Fruit fly (Drosophila melanogaster): Measurements from ENCODE around the gene geko.

geko gene

DNA sequence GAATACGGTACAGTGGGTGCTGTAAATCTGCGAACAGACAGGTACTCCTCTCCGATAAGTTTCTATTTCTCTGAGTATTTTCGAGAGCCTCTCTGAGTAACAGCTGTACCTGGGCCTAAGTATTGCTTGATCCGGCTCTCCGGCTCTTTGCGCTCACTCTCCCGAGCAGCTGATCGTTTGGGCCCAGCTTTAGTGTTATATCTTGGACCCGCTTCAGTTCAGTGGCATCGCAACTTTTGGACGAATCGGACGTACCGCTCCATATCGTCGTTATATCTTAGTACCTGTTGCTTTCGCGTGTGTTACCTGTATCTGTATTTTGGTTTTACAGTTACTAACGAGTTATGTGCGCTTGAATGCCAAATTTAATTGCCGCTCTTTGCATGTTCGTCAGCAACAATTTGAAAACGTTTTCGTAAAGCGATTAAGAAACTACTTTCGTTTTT, at the start of gene geko:
Gene geko (plus strand): TSS at position 219 of the 446 bp plus-strand sequence.
- TF ChIP-seq Dif (GFP tag; optimal IDR thresholded peaks at IDR 0.05; ENCODE audit: partially characterized antibody), result peak; percentile 83
- TF ChIP-seq dl (GFP tag; optimal IDR thresholded peaks at IDR 0.05; ENCODE audit: insufficient read depth in 1 of 2, partially characterized antibody in 2 of 2), result peak; percentile 14 to 63
- TF ChIP-seq dmrt93B (GFP tag; optimal IDR thresholded peaks at IDR 0.05), result no peak
- TF ChIP-seq Sp1 (GFP tag; optimal IDR thresholded peaks at IDR 0.05), result no peak
- TF ChIP-seq brk (GFP tag; optimal IDR thresholded peaks at IDR 0.05), result no peak
- peak; percentile 10 for TF ChIP-seq fru (GFP tag; optimal IDR thresholded peaks at IDR 0.05)
- no peak for TF ChIP-seq Hr83 (GFP tag; optimal IDR thresholded peaks at IDR 0.05; ENCODE audit: poor library complexity, severe bottlenecking)
- TF ChIP-seq ey (GFP tag; optimal IDR thresholded peaks at IDR 0.05), result no peak
- no peak for TF ChIP-seq rgr (GFP tag; optimal IDR thresholded peaks at IDR 0.05)
- peak; percentile 10 for TF ChIP-seq Hnf4 (GFP tag; optimal IDR thresholded peaks at IDR 0.05)
- TF ChIP-seq h (GFP tag; optimal IDR thresholded peaks at IDR 0.05), result no peak
- TF ChIP-seq OdsH (GFP tag; optimal IDR thresholded peaks at IDR 0.05), result no peak
- no peak for TF ChIP-seq CG32264 (GFP tag; optimal IDR thresholded peaks at IDR 0.05)
- TF ChIP-seq Vsx2 (GFP tag; optimal IDR thresholded peaks at IDR 0.05; ENCODE audit: partially characterized antibody), result no peak
- TF ChIP-seq tai (GFP tag; optimal IDR thresholded peaks at IDR 0.05), result peak; percentile 54
- TF ChIP-seq N (GFP tag; optimal IDR thresholded peaks at IDR 0.05), result no peak
- TF ChIP-seq CrebA (GFP tag; optimal IDR thresholded peaks at IDR 0.05; ENCODE audit: borderline replicate concordance), result peak; percentile 38

DNA sequence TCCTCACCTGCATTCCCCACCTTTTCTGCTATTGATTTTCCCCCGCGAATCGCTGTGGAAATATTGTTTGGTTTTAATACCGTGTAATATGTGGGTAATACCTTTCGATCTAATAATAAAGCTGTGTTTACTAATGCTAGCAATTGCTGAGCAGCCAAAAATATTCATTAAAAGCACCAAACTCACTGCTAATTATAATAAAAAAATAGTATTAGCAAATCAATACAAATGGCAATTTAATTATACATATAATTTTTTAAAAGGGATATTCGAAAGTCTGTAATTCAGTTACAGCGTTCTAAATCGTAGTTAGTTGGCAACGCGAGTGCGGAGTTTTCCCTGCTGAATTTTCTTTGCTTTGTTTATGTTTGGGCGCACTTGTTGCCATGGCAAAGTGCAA, 45.3 kb upstream of the geko start:
- TF ChIP-seq jim (GFP tag; optimal IDR thresholded peaks at IDR 0.05) (no peak), Hr78 (GFP tag; optimal IDR thresholded peaks at IDR 0.05) (no peak), Jra (GFP tag; optimal IDR thresholded peaks at IDR 0.05) (no peak), sv (GFP tag; optimal IDR thresholded peaks at IDR 0.05) (no peak), GATAd (GFP tag; optimal IDR thresholded peaks at IDR 0.05) (no peak), Hnf4 (GFP tag; optimal IDR thresholded peaks at IDR 0.05) (no peak), usp (GFP tag; optimal IDR thresholded peaks at IDR 0.05) (no peak), dsf (GFP tag; optimal IDR thresholded peaks at IDR 0.05; ENCODE audit: borderline replicate concordance) (no peak), fru (GFP tag; optimal IDR thresholded peaks at IDR 0.05) (no peak), tai (GFP tag; optimal IDR thresholded peaks at IDR 0.05) (no peak), OdsH (GFP tag; optimal IDR thresholded peaks at IDR 0.05) (no peak), lola (GFP tag; optimal IDR thresholded peaks at IDR 0.05) (no peak), foxo (GFP tag; optimal IDR thresholded peaks at IDR 0.05) (no peak), CrebA (GFP tag; optimal IDR thresholded peaks at IDR 0.05; ENCODE audit: borderline replicate concordance) (no peak), sage (GFP tag; optimal IDR thresholded peaks at IDR 0.05) (no peak), Mio (GFP tag; optimal IDR thresholded peaks at IDR 0.05) (no peak), Abd-B (GFP tag; optimal IDR thresholded peaks at IDR 0.05) (no peak), Myc (optimal IDR thresholded peaks at IDR 0.05) (no peak)

DNA sequence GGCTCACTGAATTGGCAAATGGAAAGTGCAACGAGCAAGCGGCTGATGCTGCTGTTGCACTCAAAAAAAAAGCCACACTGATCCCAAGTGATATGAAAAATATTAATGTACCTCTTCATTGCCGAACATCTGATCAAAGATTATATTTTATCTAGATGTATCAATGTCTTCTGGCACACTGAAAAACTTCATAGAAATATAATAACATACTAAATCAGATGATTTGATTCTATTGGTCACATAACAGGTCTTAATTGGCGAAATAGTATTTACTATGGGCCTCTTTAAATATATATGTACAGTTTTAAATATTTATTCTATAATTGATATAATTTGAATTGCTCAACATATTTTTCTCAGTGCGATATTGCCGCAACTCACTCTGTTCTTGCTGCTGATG, 42.5 kb upstream of the geko start:
- TF ChIP-seq GATAd (GFP tag; optimal IDR thresholded peaks at IDR 0.05), result no peak
- TF ChIP-seq CrebA (GFP tag; optimal IDR thresholded peaks at IDR 0.05; ENCODE audit: borderline replicate concordance), result no peak
- TF ChIP-seq CG32264 (GFP tag; optimal IDR thresholded peaks at IDR 0.05), result no peak

DNA sequence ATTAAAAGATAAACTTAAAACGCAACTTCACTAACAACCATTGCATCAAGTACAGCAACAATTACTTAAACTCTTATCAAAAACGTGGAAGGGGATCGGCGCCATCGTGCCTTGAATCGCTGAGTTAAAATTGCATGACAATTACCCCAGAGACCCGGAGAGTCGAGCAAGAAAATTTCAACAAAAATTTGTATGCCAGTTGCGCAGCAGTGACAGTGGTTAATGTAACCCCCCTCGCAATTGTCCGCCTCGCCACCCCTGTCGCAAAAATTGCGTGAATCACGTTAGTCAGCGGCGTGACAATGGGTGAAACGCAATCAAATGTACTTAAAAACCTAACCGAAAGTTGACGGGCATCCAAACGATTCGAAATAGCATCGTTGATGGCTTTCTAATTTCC, 39.5 kb upstream of the geko start:
- no peak for TF ChIP-seq Rel (GFP tag; optimal IDR thresholded peaks at IDR 0.05)
- TF ChIP-seq Rel (tag; optimal IDR thresholded peaks at IDR 0.05), result peak; percentile 6
- peak; percentile 12 for TF ChIP-seq Sp1 (GFP tag; optimal IDR thresholded peaks at IDR 0.05)
- TF ChIP-seq CG32264 (GFP tag; optimal IDR thresholded peaks at IDR 0.05), result no peak
- no peak for TF ChIP-seq usp (GFP tag; optimal IDR thresholded peaks at IDR 0.05)
- peak; percentile 46 for TF ChIP-seq ey (GFP tag; optimal IDR thresholded peaks at IDR 0.05)
- TF ChIP-seq rgr (GFP tag; optimal IDR thresholded peaks at IDR 0.05), result peak; percentile 48
- peak; percentile 35 for TF ChIP-seq fru (GFP tag; optimal IDR thresholded peaks at IDR 0.05)
- TF ChIP-seq h (GFP tag; optimal IDR thresholded peaks at IDR 0.05), result peak; percentile 37
- peak; percentile 53 for TF ChIP-seq br (GFP tag; optimal IDR thresholded peaks at IDR 0.05)
- peak; percentile 24 for TF ChIP-seq HLH106 (tag; optimal IDR thresholded peaks at IDR 0.05)
- no peak for TF ChIP-seq Dfd (GFP tag; optimal IDR thresholded peaks at IDR 0.05)
- no peak for TF ChIP-seq N (GFP tag; optimal IDR thresholded peaks at IDR 0.05)
- TF ChIP-seq OdsH (GFP tag; optimal IDR thresholded peaks at IDR 0.05), result peak; percentile 10
- TF ChIP-seq foxo (GFP tag; optimal IDR thresholded peaks at IDR 0.05), result peak in 1 of 2 experiments; percentile 43
